Fruit fly (Drosophila melanogaster) whole organism: ENCODE measurements around the gene CG7367.

ENCODE experiments used
- CG8478 ChIP-seq: fragments of >200 bp; optimal IDR thresholded peaks from 2 replicates; lab custom pipeline; 2018; ENCODE audit warnings: inconsistent platforms
- Dll ChIP-seq: fragments of >200 bp; optimal IDR thresholded peaks from 2 replicates; lab custom pipeline; 2017
- EcR ChIP-seq, 2 experiments: fragments of >200 bp; optimal IDR thresholded peaks; 2 replicates each; lab custom pipeline; 2017; ENCODE audit warnings: missing biosample characterization in 2 of 2, missing genetic modification characterization in 2 of 2, missing genetic modification reagents in 2 of 2
- pan ChIP-seq: fragments of >200 bp; optimal IDR thresholded peaks from 2 replicates; lab custom pipeline; 2017
- psq ChIP-seq: fragments of >200 bp; optimal IDR thresholded peaks from 2 replicates; lab custom pipeline; 2017
- usp ChIP-seq: fragments of >200 bp; optimal IDR thresholded peaks from 2 replicates; lab custom pipeline; 2017; ENCODE audit warnings: missing biosample characterization, missing genetic modification characterization, mixed read lengths

The CG7367 gene

DNA sequence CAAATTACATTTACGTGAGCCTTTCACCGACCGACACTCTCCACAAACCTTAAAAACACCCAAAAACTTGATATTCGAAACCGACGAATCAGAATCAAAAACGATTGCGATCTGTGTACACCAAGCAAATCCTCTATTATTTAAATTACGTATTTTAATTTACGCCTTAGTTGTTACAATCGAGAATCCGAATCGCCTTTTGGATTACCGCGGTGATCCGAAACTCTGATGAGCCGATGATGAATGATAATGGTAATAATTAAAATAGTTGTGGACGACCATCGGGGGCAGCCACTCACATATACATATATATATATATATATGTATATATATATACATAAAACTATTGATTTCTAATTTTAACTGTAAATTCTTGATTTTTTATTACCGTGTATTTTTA lies at the start of gene CG7367:
Gene CG7367 (minus strand): TSS at position 101 of the 400 bp plus-strand sequence.
- no peak for TF ChIP-seq usp (GFP tag; lab: Kevin White, UChicago)
- TF ChIP-seq EcR (GFP tag; optimal IDR thresholded peaks at IDR 0.05; lab: Kevin White, UChicago), result no peak
- no peak for TF ChIP-seq CG8478 (lab: Kevin White, UChicago)
- no peak for TF ChIP-seq psq (lab: Kevin White, UChicago)
- no peak for TF ChIP-seq pan (lab: Kevin White, UChicago)
- TF ChIP-seq Dll (lab: Kevin White, UChicago), result no peak

dm6 chr2L:8088025-8088789 lies 48.6 kb upstream of the CG7367 start:
- TF ChIP-seq pan (lab: Kevin White, UChicago) (no peak), psq (lab: Kevin White, UChicago) (no peak), Dll (lab: Kevin White, UChicago) (no peak), usp (GFP tag; lab: Kevin White, UChicago) (no peak), CG8478 (lab: Kevin White, UChicago) (no peak), EcR (GFP tag; optimal IDR thresholded peaks at IDR 0.05; lab: Kevin White, UChicago) (no peak)

DNA sequence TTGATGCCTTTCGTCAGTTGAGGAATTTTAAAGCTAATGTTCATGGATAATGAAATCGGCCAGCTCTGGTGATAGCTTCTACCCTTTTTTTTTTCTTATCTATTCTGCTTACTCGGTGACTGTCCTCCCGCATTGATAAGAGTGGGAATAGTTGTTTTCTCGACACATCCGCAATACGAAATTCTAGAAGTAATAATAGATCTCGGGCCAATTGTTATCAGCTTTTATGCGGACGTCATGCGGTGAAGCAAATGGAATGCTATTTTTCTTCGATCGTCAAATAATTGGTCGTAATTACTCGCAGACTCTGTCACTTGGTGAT lies 47.8 kb upstream of the CG7367 start:
- TF ChIP-seq pan (lab: Kevin White, UChicago) (no peak), CG8478 (lab: Kevin White, UChicago) (no peak), Dll (lab: Kevin White, UChicago) (no peak), EcR (GFP tag; optimal IDR thresholded peaks at IDR 0.05; lab: Kevin White, UChicago) (no peak), usp (GFP tag; lab: Kevin White, UChicago) (no peak), psq (lab: Kevin White, UChicago) (no peak)

dm6 chr2L:8086736-8087467 lies 47.3 kb upstream of the CG7367 start:
- no peak for TF ChIP-seq CG8478 (lab: Kevin White, UChicago)

DNA sequence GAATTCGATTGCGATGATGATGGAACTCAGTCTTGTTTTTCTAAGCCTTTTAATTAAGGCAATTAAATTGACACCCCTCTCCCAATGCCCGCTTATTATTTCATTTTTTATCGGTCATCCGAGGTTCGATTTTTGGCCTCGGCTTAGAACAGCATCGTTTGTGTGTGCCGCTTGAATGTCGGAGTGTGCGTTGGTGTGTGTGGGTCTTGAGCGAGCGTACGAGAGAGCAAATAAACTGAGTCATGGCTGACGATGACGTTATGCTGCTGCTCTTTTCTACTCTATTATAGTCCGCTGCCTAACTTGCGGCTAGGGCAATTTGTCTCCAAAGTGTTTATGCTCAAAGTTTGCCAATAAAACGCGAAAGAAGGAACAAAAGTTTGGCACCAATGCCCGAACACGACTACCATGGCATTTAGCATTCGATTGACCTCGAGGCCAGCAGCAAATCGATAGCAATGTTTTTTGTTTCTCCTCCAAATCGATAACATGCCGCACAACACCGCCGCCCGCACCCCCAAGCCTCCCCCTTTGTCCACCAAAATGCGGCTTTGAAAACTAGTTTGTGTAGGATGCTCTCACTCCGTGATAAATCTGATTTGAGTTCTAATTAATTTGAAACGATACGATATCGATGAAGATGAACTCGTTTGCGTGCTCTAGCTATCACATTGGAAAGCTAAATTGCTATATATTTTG lies 46.0 kb upstream of the CG7367 start:
- no peak for TF ChIP-seq EcR (GFP tag; optimal IDR thresholded peaks at IDR 0.05; lab: Kevin White, UChicago)
- no peak for TF ChIP-seq pan (lab: Kevin White, UChicago)
- TF ChIP-seq CG8478 (lab: Kevin White, UChicago), result no peak

DNA sequence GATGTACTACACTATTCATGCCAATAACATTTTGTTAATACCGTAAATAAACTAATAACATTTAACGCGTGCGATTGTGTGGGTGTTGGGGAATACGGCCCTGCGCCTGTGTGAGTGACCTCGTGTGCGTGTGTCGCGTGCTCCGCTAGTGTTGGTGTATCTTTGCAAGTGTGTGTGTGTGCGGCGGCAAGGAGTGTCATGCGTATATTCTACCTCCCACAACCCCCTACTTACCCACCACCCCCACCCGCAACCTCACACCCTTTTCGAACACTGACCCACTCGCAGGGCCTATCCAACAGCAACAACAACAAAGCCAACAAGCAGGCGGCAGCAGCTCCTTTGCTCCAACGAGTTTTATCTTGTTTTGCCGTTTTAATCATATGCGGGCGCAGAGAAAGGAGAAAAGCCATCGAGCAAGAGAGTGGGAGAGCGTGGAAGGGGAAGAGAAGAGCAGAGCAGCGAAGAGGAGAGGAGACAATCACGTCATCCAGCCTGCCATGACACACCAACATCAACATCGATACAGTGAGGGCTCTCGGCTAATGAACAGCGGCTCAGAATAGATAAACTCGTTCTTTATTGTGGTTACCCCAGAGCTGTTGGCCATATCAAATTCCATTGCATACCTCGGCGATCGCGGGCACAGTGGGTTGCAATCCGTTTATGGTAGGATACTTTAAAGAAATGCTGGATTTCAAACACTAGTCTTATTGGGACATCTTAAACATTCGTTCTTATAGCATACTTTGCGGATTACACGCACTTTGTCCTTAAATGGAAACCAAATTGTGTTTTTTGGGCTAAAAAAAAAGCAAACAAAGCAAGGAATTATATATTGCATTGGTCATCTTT lies 45.0 kb upstream of the CG7367 start:
- TF ChIP-seq usp (GFP tag; lab: Kevin White, UChicago) (no peak), pan (lab: Kevin White, UChicago) (no peak), psq (lab: Kevin White, UChicago) (no peak), EcR (GFP tag; optimal IDR thresholded peaks at IDR 0.05; lab: Kevin White, UChicago) (no peak), Dll (lab: Kevin White, UChicago) (no peak)

DNA sequence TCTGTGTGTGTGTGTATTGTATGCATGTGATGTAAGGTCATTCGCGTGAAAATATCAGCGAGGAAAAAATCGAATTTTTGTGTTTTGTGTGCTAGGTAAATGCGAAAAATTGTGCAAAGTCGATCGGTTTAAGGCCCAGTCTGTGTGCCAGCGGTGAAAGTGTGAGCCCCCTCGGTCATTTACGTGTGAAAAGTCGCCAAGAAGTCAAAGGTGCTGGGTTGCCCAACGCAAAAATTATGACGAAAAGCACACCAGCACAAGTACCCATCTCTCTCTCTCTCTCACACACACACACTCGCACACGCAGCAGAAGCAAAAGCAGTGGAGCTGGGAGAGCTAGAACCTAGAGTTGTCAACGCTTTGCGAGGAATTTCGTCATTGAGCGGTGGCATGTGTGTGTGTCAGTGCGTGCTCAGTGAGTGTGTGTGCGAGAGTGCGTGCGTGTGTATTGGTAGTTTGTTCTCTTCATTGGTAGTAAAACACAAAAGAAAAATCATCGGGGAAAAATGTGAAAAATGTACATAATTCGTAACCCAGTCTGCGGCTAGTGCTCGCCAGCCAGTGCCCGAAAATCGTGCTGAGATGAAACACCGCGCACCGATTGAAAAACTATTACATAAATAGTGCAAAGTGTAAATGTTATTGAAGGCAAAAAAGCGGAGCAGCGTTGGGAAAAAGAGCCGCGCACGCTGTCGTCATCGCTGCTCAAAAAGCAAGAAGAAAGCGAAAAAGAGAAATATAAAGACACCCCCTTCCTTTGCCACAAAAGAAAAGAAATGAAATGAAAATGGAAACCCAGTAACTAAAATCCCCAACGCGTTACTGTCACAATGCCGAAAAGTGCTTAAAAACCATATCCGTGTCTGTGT lies 44.1 kb upstream of the CG7367 start:
- TF ChIP-seq CG8478 (lab: Kevin White, UChicago), result peak; percentile 63
- no peak for TF ChIP-seq usp (GFP tag; lab: Kevin White, UChicago)
- peak in 1 of 2 experiments; percentile 68 for TF ChIP-seq EcR (GFP tag; optimal IDR thresholded peaks at IDR 0.05; lab: Kevin White, UChicago)

DNA sequence CACCGCTTCAGTTG lies 43.6 kb upstream of the CG7367 start, which contains the start of gene Bsg:
Gene Bsg (plus strand): TSS at position 8 of the 14 bp plus-strand sequence.
- no peak for TF ChIP-seq CG8478 (lab: Kevin White, UChicago)
- no peak for TF ChIP-seq psq (lab: Kevin White, UChicago)
- no peak for TF ChIP-seq usp (GFP tag; lab: Kevin White, UChicago)
- TF ChIP-seq Dll (lab: Kevin White, UChicago), result no peak
- TF ChIP-seq EcR (GFP tag; optimal IDR thresholded peaks at IDR 0.05; lab: Kevin White, UChicago), result no peak
- TF ChIP-seq pan (lab: Kevin White, UChicago), result no peak

DNA sequence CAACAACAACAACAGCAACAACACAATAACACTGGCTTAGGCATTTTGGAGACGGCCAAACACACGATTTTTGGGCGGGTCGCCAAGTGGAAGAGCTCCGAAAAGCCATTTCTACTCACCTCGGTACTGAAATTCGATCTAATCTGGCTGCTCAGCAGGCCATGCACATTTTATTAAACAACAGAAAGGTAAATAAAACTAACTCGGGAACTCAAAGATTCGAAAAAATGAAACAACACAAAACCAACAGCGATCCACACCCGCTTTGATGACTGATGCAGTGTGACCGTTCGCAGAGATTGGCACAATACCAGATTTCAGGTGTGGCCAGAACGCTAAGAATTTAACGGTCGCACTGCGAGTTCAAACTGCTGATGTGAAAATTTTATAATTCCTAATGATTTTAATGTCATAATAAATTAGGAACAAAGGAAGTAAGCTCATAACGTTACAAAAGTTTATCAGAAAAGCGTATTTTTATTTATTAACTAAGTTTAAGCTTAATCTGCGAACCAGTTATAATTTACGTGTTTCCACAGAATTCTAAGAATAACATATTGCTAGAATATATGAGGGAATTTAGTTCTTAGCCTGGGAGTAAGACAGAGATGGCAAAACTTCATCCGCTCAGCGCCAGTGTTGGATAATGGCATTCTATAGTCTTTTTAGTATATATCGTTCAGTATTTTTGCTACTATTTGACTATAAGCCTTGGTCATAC lies 43.3 kb upstream of the CG7367 start, which contains the start of gene Mcr:
Gene Mcr (minus strand): TSS at position 291 of the 721 bp plus-strand sequence.
- TF ChIP-seq Dll (lab: Kevin White, UChicago), result no peak
- TF ChIP-seq usp (GFP tag; lab: Kevin White, UChicago), result no peak
- TF ChIP-seq psq (lab: Kevin White, UChicago), result no peak
- TF ChIP-seq EcR (GFP tag; optimal IDR thresholded peaks at IDR 0.05; lab: Kevin White, UChicago), result no peak
- TF ChIP-seq CG8478 (lab: Kevin White, UChicago), result no peak
- TF ChIP-seq pan (lab: Kevin White, UChicago), result no peak
